Worm (Caenorhabditis elegans) whole organism, L4/young adult: ENCODE measurements around the gene nduv-2.

Experiments used
- W03F9.2 ChIP-seq: fragments of 150-350 bp; optimal IDR thresholded peaks from 2 replicates; lab custom pipeline; 2014; ENCODE audit warnings: missing biosample characterization, missing genetic modification characterization
- him-1 ChIP-seq: sonication (generic microtip); optimal IDR thresholded peaks from 2 replicates; lab custom pipeline; 2016; ENCODE audit warnings: missing genotype, missing genetic modification reagents, missing genetic modification characterization, missing compliant biosample characterization

- TF ChIP-seq him-1 (no peak), W03F9.2 (tag; lab: Kevin White, UChicago) (no peak)
These were observed 27.0 kb downstream of the nduv-2 start for ce11 chrV:13598370-13598769.
